Fruit fly (Drosophila melanogaster) whole organism, embryonic: Measurements from ENCODE around the gene Dok.

Experiments used
- Bgb ChIP-seq: fragments of 200-800 bp; sonication (Bioruptor generic); IDR thresholded peaks from 2 replicates; pipeline ENCODE4 v1.3.6; 2022; ENCODE audit warnings: missing biosample characterization, missing genetic modification characterization; ENCODE audit not compliant: partially characterized antibody
- CG17328 ChIP-seq: fragments of 200-800 bp; sonication (Bioruptor generic); IDR thresholded peaks from 2 replicates; pipeline ENCODE4 v1.3.6; 2022; ENCODE audit warnings: missing biosample characterization, missing genetic modification characterization
- CG30431 ChIP-seq: fragments of 200-800 bp; sonication (Bioruptor generic); optimal IDR thresholded peaks from 2 replicates; lab custom pipeline; 2017; ENCODE audit warnings: missing biosample characterization, missing genetic modification characterization
- CG3065 ChIP-seq: fragments of 200-800 bp; sonication (Bioruptor generic); optimal IDR thresholded peaks from 2 replicates; lab custom pipeline; 2016; ENCODE audit warnings: missing biosample characterization, missing genetic modification characterization
- CG8359 ChIP-seq: fragments of 200-800 bp; sonication (Bioruptor generic); optimal IDR thresholded peaks from 2 replicates; lab custom pipeline; 2017; ENCODE audit warnings: missing biosample characterization, mild to moderate bottlenecking, missing genetic modification characterization, borderline replicate concordance
- CG8765 ChIP-seq: fragments of 200-800 bp; sonication (Bioruptor generic); IDR thresholded peaks from 2 replicates; pipeline ENCODE4 v1.3.6; 2022; ENCODE audit warnings: missing biosample characterization, missing genetic modification characterization
- CHES-1-like ChIP-seq: fragments of 200-800 bp; sonication (Bioruptor generic); optimal IDR thresholded peaks from 2 replicates; lab custom pipeline; 2016; ENCODE audit warnings: missing biosample characterization, missing genetic modification characterization
- Gug ChIP-seq: fragments of 200-800 bp; sonication (Bioruptor generic); IDR thresholded peaks from 4 replicates; pipeline ENCODE4 v1.3.6; 2022; ENCODE audit warnings: missing biosample characterization, missing genetic modification characterization
- MESR4 ChIP-seq: fragments of 200-800 bp; sonication (Bioruptor generic); optimal IDR thresholded peaks from 2 replicates; lab custom pipeline; 2018; ENCODE audit warnings: missing biosample characterization, mild to moderate bottlenecking, missing genetic modification characterization, moderate library complexity
- Oli ChIP-seq: fragments of 200-800 bp; sonication (Bioruptor generic); optimal IDR thresholded peaks from 2 replicates; lab custom pipeline; 2018; ENCODE audit warnings: missing biosample characterization, mild to moderate bottlenecking, missing genetic modification characterization, moderate library complexity
- Pdp1 ChIP-seq, 2 experiments: fragments of 200-800 bp; sonication (Bioruptor generic); optimal IDR thresholded peaks; 3 replicates each; lab custom pipeline; 2016; ENCODE audit warnings: missing biosample characterization in 2 of 2, missing genetic modification characterization in 2 of 2, mild to moderate bottlenecking in 1 of 2, moderate library complexity in 1 of 2
- Sin3A ChIP-seq: fragments of >200 bp; optimal IDR thresholded peaks from 2 replicates; lab custom pipeline; 2018
- az2 ChIP-seq: fragments of 200-800 bp; sonication (Bioruptor generic); optimal IDR thresholded peaks from 3 replicates; lab custom pipeline; 2016; ENCODE audit warnings: missing biosample characterization, missing genetic modification characterization
- dati ChIP-seq: fragments of 200-800 bp; sonication (Bioruptor generic); IDR thresholded peaks from 2 replicates; pipeline ENCODE4 v1.3.6; 2022; ENCODE audit warnings: missing biosample characterization, missing genetic modification characterization

- TF ChIP-seq CG17328, result no peak
- TF ChIP-seq Gug (GFP tag; lab: Robert Waterston, UW), result no peak
- TF ChIP-seq Pdp1 (GFP tag; optimal IDR thresholded peaks at IDR 0.05; lab: Kevin White, UChicago), result peak in 1 of 2 experiments; percentile 57
- no peak for TF ChIP-seq MESR4
- peak; percentile 45; the same call in 1 of the 2 replicates for TF ChIP-seq CG8765 (GFP tag; lab: Robert Waterston, UW)
- TF ChIP-seq CG8359, result no peak
- TF ChIP-seq Oli, result no peak
- TF ChIP-seq Sin3A, result no peak
- TF ChIP-seq az2 (GFP tag; lab: Kevin White, UChicago), result no peak
- peak; percentile 40; the same call in 1 of the 2 replicates for TF ChIP-seq Bgb (GFP tag; lab: Robert Waterston, UW)
- no peak for TF ChIP-seq dati (GFP tag; lab: Robert Waterston, UW)
- no peak for TF ChIP-seq CG3065 (GFP tag; lab: Kevin White, UChicago)
- TF ChIP-seq CHES-1-like (GFP tag; lab: Kevin White, UChicago), result no peak
- TF ChIP-seq CG30431 (GFP tag; lab: Kevin White, UChicago), result no peak
Observed at dm6 chrX:7300722-7301350, 23.2 kb upstream of the Dok start.
